Fruit fly (Drosophila melanogaster): ENCODE data around the gene CG7992.

The CG7992 gene

DNA sequence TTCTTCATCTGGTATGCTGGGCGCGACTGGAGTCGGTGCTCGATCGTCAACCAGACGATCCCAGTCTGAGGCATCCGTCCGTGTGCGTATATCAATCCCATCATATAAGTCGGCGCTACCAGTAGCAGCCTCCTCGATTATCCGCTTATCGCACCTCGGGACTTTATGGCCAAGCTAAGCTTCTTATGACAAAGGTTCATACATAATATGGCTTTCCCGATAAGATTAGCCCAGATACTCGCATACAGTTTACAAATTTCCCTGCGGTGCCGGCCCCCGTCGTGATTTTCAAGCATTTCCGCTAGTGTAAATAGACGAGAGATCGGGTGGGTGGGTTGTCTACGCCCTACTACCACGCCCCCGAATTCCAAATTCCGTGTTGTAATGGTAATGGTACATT lies 33.2 kb upstream of the CG7992 start, which contains the start of gene CG8028:
Gene CG8028 (minus strand): TSS at position 101 of the 400 bp plus-strand sequence.
- TF ChIP-seq kay (GFP tag; ENCODE audit: borderline replicate concordance) (no peak), CG12768 (GFP tag; optimal IDR thresholded peaks at IDR 0.05) (no peak), CG5204 (GFP tag; optimal IDR thresholded peaks at IDR 0.05) (no peak), pad (GFP tag; optimal IDR thresholded peaks at IDR 0.05) (no peak), CG33017 (tag; optimal IDR thresholded peaks at IDR 0.05) (no peak), Clk (GFP tag; optimal IDR thresholded peaks at IDR 0.05) (no peak), ovo (GFP tag; optimal IDR thresholded peaks at IDR 0.05) (no peak), Crg-1 (GFP tag; optimal IDR thresholded peaks at IDR 0.05) (no peak), CG14711 (tag; optimal IDR thresholded peaks at IDR 0.05) (no peak), CG11617 (GFP tag; optimal IDR thresholded peaks at IDR 0.05) (no peak), tj (GFP tag; optimal IDR thresholded peaks at IDR 0.05) (no peak)

DNA sequence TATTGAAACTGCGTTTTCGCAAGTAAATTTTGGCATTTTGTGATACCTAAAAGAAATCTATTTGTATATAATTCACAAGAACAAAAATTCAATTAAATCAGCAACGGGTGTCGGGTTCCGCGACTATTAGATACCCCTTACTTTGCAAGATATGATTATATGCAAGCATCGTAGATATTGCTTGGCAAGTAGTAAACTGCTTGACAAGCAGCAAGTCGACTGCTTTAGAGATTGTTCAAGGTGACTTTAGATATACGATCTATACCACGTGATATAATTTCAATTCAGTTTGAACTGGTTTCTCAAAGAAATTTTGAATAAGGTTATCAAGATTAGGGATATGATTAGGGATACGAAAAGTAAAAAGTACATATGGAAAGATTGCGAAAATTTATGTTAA lies 31.3 kb upstream of the CG7992 start:
- no peak for TF ChIP-seq CG12768 (GFP tag; optimal IDR thresholded peaks at IDR 0.05)
- TF ChIP-seq ovo (GFP tag; optimal IDR thresholded peaks at IDR 0.05), result no peak
- TF ChIP-seq Hr96 (GFP tag; optimal IDR thresholded peaks at IDR 0.05), result no peak
- TF ChIP-seq CG1620 (GFP tag; optimal IDR thresholded peaks at IDR 0.05), result no peak
- TF ChIP-seq Clk (GFP tag; optimal IDR thresholded peaks at IDR 0.05), result no peak
- TF ChIP-seq cic (GFP tag; optimal IDR thresholded peaks at IDR 0.05), result no peak
- no peak for TF ChIP-seq CG7101 (tag; optimal IDR thresholded peaks at IDR 0.05)
- no peak for TF ChIP-seq bab1 (GFP tag; optimal IDR thresholded peaks at IDR 0.05)
- TF ChIP-seq toe (GFP tag; optimal IDR thresholded peaks at IDR 0.05), result no peak
- no peak for TF ChIP-seq CG33017 (tag; optimal IDR thresholded peaks at IDR 0.05)
- no peak for TF ChIP-seq CG11617 (GFP tag; optimal IDR thresholded peaks at IDR 0.05)
- no peak for TF ChIP-seq cnc (optimal IDR thresholded peaks at IDR 0.05)
- TF ChIP-seq CG5204 (GFP tag; optimal IDR thresholded peaks at IDR 0.05), result no peak
- TF ChIP-seq Crg-1 (GFP tag; optimal IDR thresholded peaks at IDR 0.05), result no peak
- no peak for TF ChIP-seq CG7045 (GFP tag; optimal IDR thresholded peaks at IDR 0.05)
- TF ChIP-seq pad (GFP tag; optimal IDR thresholded peaks at IDR 0.05), result no peak
- TF ChIP-seq Mnt (GFP tag; optimal IDR thresholded peaks at IDR 0.05), result no peak
- no peak for TF ChIP-seq CG14711 (tag; optimal IDR thresholded peaks at IDR 0.05)

DNA sequence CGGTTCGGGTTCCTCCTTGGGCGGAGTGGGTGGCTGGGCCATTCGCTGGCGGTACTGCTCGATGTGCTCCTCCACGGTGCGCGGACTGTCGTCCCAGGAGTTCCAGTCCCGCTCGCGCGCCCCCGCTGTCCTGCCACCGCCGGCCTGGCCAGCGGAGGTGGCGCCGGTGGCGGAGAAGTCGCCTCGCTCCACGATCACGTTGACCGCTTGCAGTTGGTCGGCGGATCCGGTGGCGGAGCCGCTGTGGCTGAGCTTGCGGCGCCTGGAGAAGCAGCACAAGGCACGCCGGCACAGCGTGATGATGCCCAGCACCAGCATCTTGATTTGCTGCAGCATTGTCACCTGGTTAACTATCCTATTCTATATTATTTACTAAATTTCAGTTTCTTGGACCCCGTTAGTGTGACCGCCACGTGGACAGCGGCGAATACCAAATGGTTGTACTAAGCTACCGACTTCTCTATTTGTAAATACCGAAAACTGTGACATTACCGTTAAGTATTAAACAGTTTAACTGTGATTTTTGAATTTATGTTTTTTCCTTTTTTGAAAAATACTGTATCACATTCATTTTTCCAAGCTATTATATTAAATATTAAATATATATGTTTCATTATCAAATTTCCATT lies 29.6 kb upstream of the CG7992 start, which contains the start of the genes CG32537 and CG32536:
Gene CG32537 (minus strand): TSS at position 51 of the 629 bp plus-strand sequence.
Gene CG32536 (minus strand): TSS at position 410 of the 629 bp plus-strand sequence.
- TF ChIP-seq CG5204 (GFP tag; optimal IDR thresholded peaks at IDR 0.05) (no peak), kay (GFP tag; ENCODE audit: borderline replicate concordance) (no peak), Crg-1 (GFP tag; optimal IDR thresholded peaks at IDR 0.05) (no peak), CG14711 (tag; optimal IDR thresholded peaks at IDR 0.05) (no peak), ovo (GFP tag; optimal IDR thresholded peaks at IDR 0.05) (peak; percentile 16), CG7101 (tag; optimal IDR thresholded peaks at IDR 0.05) (no peak), Hr96 (GFP tag; optimal IDR thresholded peaks at IDR 0.05) (no peak), cic (GFP tag; optimal IDR thresholded peaks at IDR 0.05) (no peak), bab1 (GFP tag; optimal IDR thresholded peaks at IDR 0.05) (peak; percentile 4), pad (GFP tag; optimal IDR thresholded peaks at IDR 0.05) (no peak), cnc (optimal IDR thresholded peaks at IDR 0.05) (no peak)

DNA sequence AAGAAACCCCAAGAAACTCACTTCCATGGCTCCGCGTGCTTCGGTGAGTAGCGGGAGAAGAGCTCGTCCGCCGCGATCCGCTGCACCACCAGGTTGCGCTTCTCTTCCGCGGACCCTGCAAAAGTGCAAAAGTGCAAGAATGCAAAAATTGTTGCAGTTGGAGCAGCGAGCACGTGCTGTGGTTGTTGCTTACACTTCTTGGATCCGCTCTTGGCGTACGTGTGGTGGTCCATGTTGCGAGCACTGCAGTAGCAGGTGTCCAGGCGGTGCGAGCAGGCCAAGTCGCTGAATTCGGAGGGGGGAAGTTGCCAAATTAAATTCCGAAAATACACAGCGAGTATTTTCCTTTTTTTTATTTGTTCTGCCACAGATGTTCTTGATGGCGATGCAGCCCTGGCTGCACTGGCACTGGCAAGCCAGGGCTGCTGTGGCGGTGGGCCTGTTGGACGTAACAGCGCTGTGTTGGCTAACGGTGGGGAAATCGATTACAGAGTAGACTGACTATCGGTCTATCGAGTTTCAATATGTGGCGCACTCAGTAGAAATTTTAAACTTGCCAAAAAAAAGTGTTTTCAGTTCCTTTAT lies 21.5 kb upstream of the CG7992 start, which contains the start of gene CG8010:
Gene CG8010 (minus strand): TSS at position 413 of the 585 bp plus-strand sequence.
- TF ChIP-seq Hr96 (GFP tag; optimal IDR thresholded peaks at IDR 0.05) (no peak), CG14711 (tag; optimal IDR thresholded peaks at IDR 0.05) (no peak), pad (GFP tag; optimal IDR thresholded peaks at IDR 0.05) (peak; percentile 34), toe (GFP tag; optimal IDR thresholded peaks at IDR 0.05) (no peak), CG11617 (GFP tag; optimal IDR thresholded peaks at IDR 0.05) (peak; percentile 48), CG12768 (GFP tag; optimal IDR thresholded peaks at IDR 0.05) (no peak), CG1620 (GFP tag; optimal IDR thresholded peaks at IDR 0.05) (peak; percentile 24), Clk (GFP tag; optimal IDR thresholded peaks at IDR 0.05) (no peak), bab1 (GFP tag; optimal IDR thresholded peaks at IDR 0.05) (peak; percentile 44), CG33017 (tag; optimal IDR thresholded peaks at IDR 0.05) (no peak), CG7045 (GFP tag; optimal IDR thresholded peaks at IDR 0.05) (no peak), Mnt (GFP tag; optimal IDR thresholded peaks at IDR 0.05) (peak; percentile 95), cic (GFP tag; optimal IDR thresholded peaks at IDR 0.05) (peak; percentile 32), cnc (optimal IDR thresholded peaks at IDR 0.05) (no peak), tj (GFP tag; optimal IDR thresholded peaks at IDR 0.05) (peak; percentile 97), kay (GFP tag; ENCODE audit: borderline replicate concordance) (no peak), ovo (GFP tag; optimal IDR thresholded peaks at IDR 0.05) (no peak), CG5204 (GFP tag; optimal IDR thresholded peaks at IDR 0.05) (no peak), CG7101 (tag; optimal IDR thresholded peaks at IDR 0.05) (peak; percentile 50), Crg-1 (GFP tag; optimal IDR thresholded peaks at IDR 0.05) (peak; percentile 50)

DNA sequence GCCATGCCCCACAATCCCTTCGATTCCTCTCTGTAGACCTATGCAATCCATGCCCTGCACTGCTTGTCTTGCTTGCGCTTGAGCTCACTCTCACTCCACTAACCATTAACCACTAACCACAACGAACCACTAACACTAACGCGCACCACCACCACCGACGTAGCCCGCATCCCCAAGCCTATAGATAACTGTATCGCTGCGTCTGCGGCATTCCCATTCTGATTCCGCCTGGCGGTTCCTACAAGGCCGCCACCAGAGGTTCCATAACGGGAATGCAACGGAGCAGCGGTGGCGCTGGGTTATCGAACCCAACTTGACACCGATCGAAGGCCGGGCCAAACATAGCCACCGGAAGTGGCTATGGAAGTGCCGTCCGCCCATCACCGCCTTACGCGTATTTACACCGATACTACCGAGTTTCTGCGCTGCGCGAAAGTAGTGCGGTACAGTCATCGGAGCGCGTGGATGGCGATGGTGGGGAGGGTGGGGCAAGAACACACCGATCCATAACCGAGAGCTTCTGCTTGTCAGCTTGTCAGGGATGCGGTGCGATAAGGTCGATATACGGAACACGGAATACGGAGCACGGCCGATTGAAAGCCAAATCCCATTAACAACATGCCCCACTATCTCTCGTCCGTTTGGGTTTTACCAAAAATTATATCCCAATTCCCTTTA lies 18.9 kb upstream of the CG7992 start:
- TF ChIP-seq CG11617 (GFP tag; optimal IDR thresholded peaks at IDR 0.05) (no peak), Mnt (GFP tag; optimal IDR thresholded peaks at IDR 0.05) (peak; percentile 18)

DNA sequence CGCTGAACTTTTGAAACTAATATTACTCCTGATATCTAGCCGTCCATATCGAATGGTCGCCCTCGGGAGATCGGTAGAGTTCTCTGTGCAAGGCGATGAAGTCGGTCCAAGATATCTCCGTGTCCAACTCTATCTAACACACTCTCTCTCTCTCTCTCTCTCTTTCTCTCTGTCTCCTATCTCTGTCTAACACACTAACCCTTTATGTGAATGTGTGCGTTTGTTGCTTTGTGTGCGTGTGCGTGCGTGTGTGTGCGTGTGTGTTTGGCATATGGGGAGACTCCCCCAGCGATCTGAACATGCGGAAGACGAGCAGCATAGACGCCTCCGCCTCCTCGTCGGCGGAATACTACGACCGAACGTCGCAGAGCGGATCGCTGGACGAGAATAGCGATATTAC lies 17.3 kb upstream of the CG7992 start:
- TF ChIP-seq CG14711 (tag; optimal IDR thresholded peaks at IDR 0.05) (no peak), pad (GFP tag; optimal IDR thresholded peaks at IDR 0.05) (no peak), Mnt (GFP tag; optimal IDR thresholded peaks at IDR 0.05) (no peak), CG5204 (GFP tag; optimal IDR thresholded peaks at IDR 0.05) (no peak), CG33017 (tag; optimal IDR thresholded peaks at IDR 0.05) (no peak), tj (GFP tag; optimal IDR thresholded peaks at IDR 0.05) (no peak), CG11617 (GFP tag; optimal IDR thresholded peaks at IDR 0.05) (no peak)
